Fruit fly (Drosophila melanogaster): ENCODE data around the gene hep.

hep gene

dm6 chrX:13112238-13112829, 22.1 kb upstream of the hep start, which contains the start of gene Chpf:
Gene Chpf (minus strand): TSS chrX:13112462.
- TF ChIP-seq CG17801 (GFP tag; optimal IDR thresholded peaks at IDR 0.05; ENCODE audit: partially characterized antibody): peak; percentile 43

dm6 chrX:13111832-13112231, 21.6 kb upstream of the hep start:
- TF ChIP-seq CG17801 (GFP tag; optimal IDR thresholded peaks at IDR 0.05; ENCODE audit: partially characterized antibody): no peak

dm6 chrX:13109583-13110126, 19.4 kb upstream of the hep start:
- peak; percentile 91 for TF ChIP-seq CG17801 (GFP tag; optimal IDR thresholded peaks at IDR 0.05; ENCODE audit: partially characterized antibody)

- TF ChIP-seq CG17801 (GFP tag; optimal IDR thresholded peaks at IDR 0.05; ENCODE audit: partially characterized antibody): peak; percentile 3
Observed at dm6 chrX:13108144-13108824, 18.1 kb upstream of the hep start, which contains the start of gene Fer3HCH. Gene Fer3HCH (minus strand): TSS chrX:13108194.

dm6 chrX:13105220-13105619, 15.0 kb upstream of the hep start:
- TF ChIP-seq CG17801 (GFP tag; optimal IDR thresholded peaks at IDR 0.05; ENCODE audit: partially characterized antibody): peak; percentile 50

- TF ChIP-seq CG17801 (GFP tag; optimal IDR thresholded peaks at IDR 0.05; ENCODE audit: partially characterized antibody): no peak
Observed at dm6 chrX:13104571-13104970, 14.3 kb upstream of the hep start.

- no peak for TF ChIP-seq CG17801 (GFP tag; optimal IDR thresholded peaks at IDR 0.05; ENCODE audit: partially characterized antibody)
Observed at dm6 chrX:13101817-13102216, 11.6 kb upstream of the hep start.

dm6 chrX:13099919-13100318, 9.7 kb upstream of the hep start:
- no peak for TF ChIP-seq CG17801 (GFP tag; optimal IDR thresholded peaks at IDR 0.05; ENCODE audit: partially characterized antibody)

dm6 chrX:13094085-13094764, 4.0 kb upstream of the hep start, which contains the start of gene CG2200:
Gene CG2200 (plus strand): TSS chrX:13094299.
- TF ChIP-seq CG17801 (GFP tag; optimal IDR thresholded peaks at IDR 0.05; ENCODE audit: partially characterized antibody): peak; percentile 74

- TF ChIP-seq CG17801 (GFP tag; optimal IDR thresholded peaks at IDR 0.05; ENCODE audit: partially characterized antibody): no peak
Observed at dm6 chrX:13091859-13092258, 1.6 kb upstream of the hep start.

- TF ChIP-seq CG17801 (GFP tag; optimal IDR thresholded peaks at IDR 0.05; ENCODE audit: partially characterized antibody): no peak
Observed at dm6 chrX:13090656-13091261, 525 bp upstream of the hep start, which contains the start of gene lic. Gene lic (plus strand): TSS chrX:13091145.

- no peak for TF ChIP-seq CG17801 (GFP tag; optimal IDR thresholded peaks at IDR 0.05; ENCODE audit: partially characterized antibody)
Observed at dm6 chrX:13089375-13089774, 859 bp downstream of the hep start.

dm6 chrX:13088025-13088805, 2.0 kb downstream of the hep start:
- TF ChIP-seq CG17801 (GFP tag; optimal IDR thresholded peaks at IDR 0.05; ENCODE audit: partially characterized antibody): no peak

- TF ChIP-seq CG17801 (GFP tag; optimal IDR thresholded peaks at IDR 0.05; ENCODE audit: partially characterized antibody): peak; percentile 57
Observed at dm6 chrX:13087333-13087828, 2.9 kb downstream of the hep start.
